Fruit fly (Drosophila melanogaster) whole organism, embryonic: ENCODE data around the gene CG10353.

Experiments used
- Atf6 ChIP-seq: fragments of 200-800 bp; sonication (Bioruptor generic); IDR thresholded peaks from 2 replicates; pipeline ENCODE4 v1.3.6; 2022; ENCODE audit warnings: missing biosample characterization, missing genetic modification characterization
- CG1024 ChIP-seq: fragments of 200-800 bp; sonication (Bioruptor generic); IDR thresholded peaks from 2 replicates; pipeline ENCODE4 v1.3.6; 2022; ENCODE audit warnings: missing biosample characterization, missing genetic modification characterization
- CG10274 ChIP-seq: fragments of 200-800 bp; sonication (Bioruptor generic); optimal IDR thresholded peaks from 3 replicates; lab custom pipeline; 2017; ENCODE audit warnings: missing biosample characterization, mild to moderate bottlenecking, missing genetic modification characterization
- CG11085 ChIP-seq: fragments of 200-800 bp; sonication (Bioruptor generic); IDR thresholded peaks from 2 replicates; pipeline ENCODE4 v1.3.6; 2022; ENCODE audit warnings: missing biosample characterization, missing genetic modification characterization
- CG12391 ChIP-seq: fragments of 200-800 bp; sonication (Bioruptor generic); optimal IDR thresholded peaks from 3 replicates; lab custom pipeline; 2018; ENCODE audit warnings: missing biosample characterization, mild to moderate bottlenecking, missing genetic modification characterization, moderate library complexity
- CG12942 ChIP-seq: fragments of 200-800 bp; sonication (Bioruptor generic); optimal IDR thresholded peaks from 3 replicates; lab custom pipeline; 2016; ENCODE audit warnings: missing biosample characterization, missing genetic modification characterization
- CG13775 ChIP-seq: fragments of 200-800 bp; sonication (Bioruptor generic); optimal IDR thresholded peaks from 3 replicates; lab custom pipeline; 2017; ENCODE audit warnings: missing biosample characterization, mild to moderate bottlenecking, missing genetic modification characterization
- CG15011 ChIP-seq: fragments of 200-800 bp; sonication (Bioruptor generic); optimal IDR thresholded peaks from 3 replicates; lab custom pipeline; 2018; ENCODE audit warnings: missing biosample characterization, mild to moderate bottlenecking, missing genetic modification characterization
- CG17568 ChIP-seq: fragments of 200-800 bp; sonication (Bioruptor generic); optimal IDR thresholded peaks from 2 replicates; lab custom pipeline; 2018; ENCODE audit warnings: missing biosample characterization, mild to moderate bottlenecking, missing genetic modification characterization, moderate library complexity
- CG17829 ChIP-seq: fragments of 200-800 bp; optimal IDR thresholded peaks from 2 replicates; lab custom pipeline; 2019; ENCODE audit warnings: missing biosample characterization, mild to moderate bottlenecking, missing genetic modification characterization, moderate library complexity
- CG1832 ChIP-seq: fragments of 200-800 bp; sonication (Bioruptor generic); optimal IDR thresholded peaks from 2 replicates; lab custom pipeline; 2017; ENCODE audit warnings: missing biosample characterization, mild to moderate bottlenecking, missing genetic modification characterization, inconsistent platforms
- CG3065 ChIP-seq: fragments of 200-800 bp; sonication (Bioruptor generic); optimal IDR thresholded peaks from 2 replicates; lab custom pipeline; 2016; ENCODE audit warnings: missing biosample characterization, missing genetic modification characterization
- CG31441 ChIP-seq: fragments of 200-800 bp; sonication (Bioruptor generic); IDR thresholded peaks from 2 replicates; pipeline ENCODE4 v1.3.6; 2022; ENCODE audit warnings: missing biosample characterization, missing genetic modification characterization
- CG3163 ChIP-seq: fragments of 200-800 bp; sonication (Bioruptor generic); optimal IDR thresholded peaks from 3 replicates; lab custom pipeline; 2016; ENCODE audit warnings: missing biosample characterization, missing genetic modification characterization
- CG32532 ChIP-seq: fragments of 200-800 bp; sonication (Bioruptor generic); IDR thresholded peaks from 2 replicates; pipeline ENCODE4 v1.3.6; 2022; ENCODE audit warnings: missing biosample characterization, missing genetic modification characterization
- CG32767 ChIP-seq: fragments of 200-800 bp; sonication (Bioruptor generic); IDR thresholded peaks from 2 replicates; pipeline ENCODE4 v1.3.6; 2022; ENCODE audit warnings: missing biosample characterization, missing genetic modification characterization
- CG3407 ChIP-seq: fragments of 200-800 bp; sonication (Bioruptor generic); optimal IDR thresholded peaks from 2 replicates; lab custom pipeline; 2018; ENCODE audit warnings: missing biosample characterization, mild to moderate bottlenecking, missing genetic modification characterization
- CG34422 ChIP-seq: fragments of 200-800 bp; sonication (Bioruptor generic); IDR thresholded peaks from 3 replicates; pipeline ENCODE4 v1.3.6; 2022; ENCODE audit warnings: missing biosample characterization, missing genetic modification characterization
- CG3847 ChIP-seq: fragments of 200-800 bp; sonication (Bioruptor generic); IDR thresholded peaks from 2 replicates; pipeline ENCODE4 v1.3.6; 2022; ENCODE audit warnings: missing biosample characterization, missing genetic modification characterization
- CG4282 ChIP-seq: fragments of 200-800 bp; sonication (Bioruptor generic); optimal IDR thresholded peaks from 2 replicates; lab custom pipeline; 2016; ENCODE audit warnings: missing biosample characterization, missing genetic modification characterization
- CG43689 ChIP-seq: fragments of 200-800 bp; sonication (Bioruptor generic); IDR thresholded peaks from 2 replicates; pipeline ENCODE4 v1.3.6; 2022; ENCODE audit warnings: missing biosample characterization, missing genetic modification characterization
- CG5180 ChIP-seq: fragments of 200-800 bp; sonication (Bioruptor generic); optimal IDR thresholded peaks from 3 replicates; lab custom pipeline; 2017; ENCODE audit warnings: missing biosample characterization, missing genetic modification characterization, mild to moderate bottlenecking, moderate library complexity, missing genetic modification reagents
- CG7839 ChIP-seq: fragments of 200-800 bp; sonication (Bioruptor generic); optimal IDR thresholded peaks from 3 replicates; lab custom pipeline; 2018; ENCODE audit warnings: missing biosample characterization, mild to moderate bottlenecking, missing genetic modification characterization, moderate library complexity
- CG8281 ChIP-seq: fragments of 200-800 bp; sonication (Bioruptor generic); optimal IDR thresholded peaks from 2 replicates; lab custom pipeline; 2018; ENCODE audit warnings: missing biosample characterization, mild to moderate bottlenecking, missing genetic modification characterization, moderate library complexity
- CG8388 ChIP-seq: fragments of 200-800 bp; sonication (Bioruptor generic); optimal IDR thresholded peaks from 2 replicates; lab custom pipeline; 2019; ENCODE audit warnings: missing biosample characterization, mild to moderate bottlenecking, missing genetic modification characterization, moderate library complexity
- CG9215 ChIP-seq: fragments of 200-800 bp; sonication (Bioruptor generic); IDR thresholded peaks from 2 replicates; pipeline ENCODE4 v1.3.6; 2022; ENCODE audit warnings: missing biosample characterization, missing genetic modification characterization
- CG9437 ChIP-seq: fragments of 200-800 bp; sonication (Bioruptor generic); optimal IDR thresholded peaks from 2 replicates; lab custom pipeline; 2018; ENCODE audit warnings: missing biosample characterization, mild to moderate bottlenecking, missing genetic modification characterization
- Dip3 ChIP-seq: fragments of 200-800 bp; sonication (Bioruptor generic); optimal IDR thresholded peaks from 3 replicates; lab custom pipeline; 2016; ENCODE audit warnings: missing biosample characterization, missing genetic modification characterization
- Dll ChIP-seq: fragments of 200-800 bp; sonication (Bioruptor generic); IDR thresholded peaks from 4 replicates; pipeline ENCODE4 v1.3.6; 2022; ENCODE audit warnings: missing biosample characterization, missing genetic modification characterization; ENCODE audit not compliant: partially characterized antibody
- Lpt ChIP-seq: fragments of >200 bp; optimal IDR thresholded peaks from 2 replicates; lab custom pipeline; 2018; ENCODE audit warnings: missing biosample characterization, missing genetic modification characterization
- Meics ChIP-seq: fragments of 200-800 bp; sonication (Bioruptor generic); optimal IDR thresholded peaks from 2 replicates; lab custom pipeline; 2017; ENCODE audit warnings: missing biosample characterization, mild to moderate bottlenecking, missing genetic modification characterization
- Nf-YB ChIP-seq: fragments of 200-800 bp; sonication (Bioruptor generic); optimal IDR thresholded peaks from 3 replicates; lab custom pipeline; 2019; ENCODE audit warnings: missing biosample characterization, mild to moderate bottlenecking, missing genetic modification characterization, moderate library complexity
- Rfx ChIP-seq: fragments of 200-800 bp; sonication (Bioruptor generic); IDR thresholded peaks from 2 replicates; pipeline ENCODE4 v1.3.6; 2022; ENCODE audit warnings: missing biosample characterization, missing genetic modification characterization
- Side ChIP-seq: fragments of 200-800 bp; sonication (Bioruptor generic); optimal IDR thresholded peaks from 2 replicates; lab custom pipeline; 2016; ENCODE audit warnings: missing biosample characterization, missing genetic modification characterization
- ab ChIP-seq: fragments of 200-800 bp; sonication (Bioruptor generic); optimal IDR thresholded peaks from 2 replicates; lab custom pipeline; 2016; ENCODE audit warnings: missing biosample characterization, missing genetic modification characterization
- al ChIP-seq: fragments of 200-800 bp; sonication (Bioruptor generic); IDR thresholded peaks from 2 replicates; pipeline ENCODE4 v1.3.6; 2022; ENCODE audit warnings: missing biosample characterization, missing genetic modification characterization
- ash1 ChIP-seq: fragments of 200-800 bp; sonication (Bioruptor generic); optimal IDR thresholded peaks from 2 replicates; lab custom pipeline; 2018; ENCODE audit warnings: missing biosample characterization, mild to moderate bottlenecking, missing genetic modification characterization
- cato ChIP-seq: fragments of 200-800 bp; sonication (Bioruptor generic); optimal IDR thresholded peaks from 2 replicates; lab custom pipeline; 2016; ENCODE audit warnings: missing biosample characterization, missing genetic modification characterization, borderline replicate concordance
- disco-r ChIP-seq: fragments of 200-800 bp; sonication (Bioruptor generic); optimal IDR thresholded peaks from 2 replicates; lab custom pipeline; 2016; ENCODE audit warnings: missing biosample characterization, missing genetic modification characterization
- fd102C ChIP-seq: fragments of 200-800 bp; sonication (Bioruptor generic); optimal IDR thresholded peaks from 2 replicates; lab custom pipeline; 2018; ENCODE audit warnings: missing biosample characterization, mild to moderate bottlenecking, missing genetic modification characterization, moderate library complexity
- grau ChIP-seq: fragments of 200-800 bp; optimal IDR thresholded peaks from 3 replicates; lab custom pipeline; 2019; ENCODE audit warnings: missing biosample characterization, mild to moderate bottlenecking, missing genetic modification characterization, moderate library complexity
- ham ChIP-seq: fragments of 200-800 bp; sonication (Bioruptor generic); IDR thresholded peaks from 2 replicates; pipeline ENCODE4 v1.3.6; 2022; ENCODE audit warnings: missing biosample characterization, missing genetic modification characterization
- hkb ChIP-seq, 2 experiments: fragments of 200-800 bp in 1 of 2; fragments of >200 bp in 1 of 2; sonication (Bioruptor generic) in 1 of 2; IDR thresholded peaks in 1 of 2; optimal IDR thresholded peaks in 1 of 2; 2 replicates each; pipeline versions ENCODE4 v1.3.6 to Lab custom; 2017 to 2022; ENCODE audit warnings: missing biosample characterization in 1 of 2, missing genetic modification characterization in 1 of 2
- ind ChIP-seq: fragments of 200-800 bp; sonication (Bioruptor generic); optimal IDR thresholded peaks from 3 replicates; lab custom pipeline; 2016; ENCODE audit warnings: missing biosample characterization, missing genetic modification characterization
- luna ChIP-seq: fragments of 200-800 bp; sonication (Bioruptor generic); optimal IDR thresholded peaks from 2 replicates; lab custom pipeline; 2016; ENCODE audit warnings: missing biosample characterization, missing genetic modification characterization
- org-1 ChIP-seq: fragments of 200-800 bp; sonication (Bioruptor generic); optimal IDR thresholded peaks from 2 replicates; lab custom pipeline; 2017; ENCODE audit warnings: missing biosample characterization, missing genetic modification characterization
- p53 ChIP-seq: fragments of 200-800 bp; sonication (Bioruptor generic); optimal IDR thresholded peaks from 2 replicates; lab custom pipeline; 2016; ENCODE audit warnings: missing biosample characterization, missing genetic modification characterization
- prd ChIP-seq, 3 experiments: fragments of >200 bp in 2 of 3; fragments of 200-800 bp in 1 of 3; sonication (Bioruptor generic) in 1 of 3; optimal IDR thresholded peaks in 2 of 3; IDR thresholded peaks in 1 of 3; 2 replicates in 2 of 3; 3 replicates in 1 of 3; pipeline versions ENCODE4 v1.3.6 to Lab custom; 2017 to 2022; ENCODE audit warnings: missing biosample characterization in 1 of 3, missing genetic modification characterization in 1 of 3
- sob ChIP-seq: fragments of 200-800 bp; sonication (Bioruptor generic); IDR thresholded peaks from 2 replicates; pipeline ENCODE4 v1.3.6; 2022; ENCODE audit warnings: missing biosample characterization, missing genetic modification characterization
- usp ChIP-seq: fragments of >200 bp; optimal IDR thresholded peaks from 2 replicates; lab custom pipeline; 2017; ENCODE audit warnings: missing biosample characterization, missing genetic modification characterization

CG10353 gene

dm6 chrX:11915154-11915593 is 28.2 kb upstream of the CG10353 start (continued):
- peak; percentile 15; the same call in 1 of the 2 replicates for TF ChIP-seq CG1024 (GFP tag; lab: Robert Waterston, UW)
- TF ChIP-seq Meics (GFP tag; lab: Kevin White, UChicago): peak; percentile 90
- peak; percentile 82 for TF ChIP-seq al
- TF ChIP-seq CG3065 (GFP tag; lab: Kevin White, UChicago): peak; percentile 35
- peak; percentile 81 for TF ChIP-seq sob (GFP tag; lab: Robert Waterston, UW)
- TF ChIP-seq ab (GFP tag; lab: Kevin White, UChicago): no peak
- peak; percentile 83 for TF ChIP-seq Atf6 (GFP tag; lab: Robert Waterston, UW)
- no peak for TF ChIP-seq Dll (GFP tag; lab: Robert Waterston, UW)
- TF ChIP-seq CG43689 (GFP tag; lab: Robert Waterston, UW): 0 out of 2 replicates have a peak, but pooled peaks have one; percentile 4
- TF ChIP-seq ind (GFP tag; lab: Kevin White, UChicago): peak; percentile 77
- peak; percentile 86 for TF ChIP-seq org-1
- peak; percentile 88 for TF ChIP-seq Rfx (GFP tag; lab: Robert Waterston, UW)
- TF ChIP-seq Nf-YB (GFP tag; lab: Kevin White, UChicago): peak; percentile 78
- peak; percentile 89 for TF ChIP-seq CG32532 (GFP tag; lab: Robert Waterston, UW)
- TF ChIP-seq CG1832 (GFP tag; lab: Kevin White, UChicago): peak; percentile 79
- peak; percentile 92 for TF ChIP-seq CG12391 (tag; lab: Kevin White, UChicago)
- TF ChIP-seq Lpt (GFP tag; lab: Kevin White, UChicago): no peak
- no peak for TF ChIP-seq usp (GFP tag; lab: Kevin White, UChicago)
- TF ChIP-seq luna: no peak
- peak; percentile 77 for TF ChIP-seq CG3847 (GFP tag; lab: Robert Waterston, UW)
- peak; percentile 89 for TF ChIP-seq CG34422
- TF ChIP-seq CG9215 (GFP tag; lab: Robert Waterston, UW): peak; percentile 84
- peak; percentile 83 for TF ChIP-seq CG5180 (GFP tag; lab: Kevin White, UChicago)
- peak; percentile 95 for TF ChIP-seq CG7839
- no peak for TF ChIP-seq CG4282 (GFP tag; lab: Kevin White, UChicago)
- TF ChIP-seq hkb (optimal IDR thresholded peaks at IDR 0.05; lab: Kevin White, UChicago): no peak
- peak; percentile 88 for TF ChIP-seq hkb (GFP tag; IDR thresholded peaks at IDR 0.05; lab: Robert Waterston, UW)
- peak; percentile 82 for TF ChIP-seq CG3407
- TF ChIP-seq CG17568 (GFP tag; lab: Kevin White, UChicago): peak; percentile 75
- TF ChIP-seq CG8281 (tag; lab: Kevin White, UChicago): peak; percentile 80
- TF ChIP-seq fd102C (GFP tag; lab: Kevin White, UChicago): peak; percentile 54
- peak; percentile 77 for TF ChIP-seq CG15011
- no peak for TF ChIP-seq disco-r (GFP tag; lab: Kevin White, UChicago)
- no peak for TF ChIP-seq ash1 (GFP tag; lab: Kevin White, UChicago)
- TF ChIP-seq CG3163 (GFP tag; lab: Kevin White, UChicago): no peak
- TF ChIP-seq cato (GFP tag; lab: Kevin White, UChicago): peak; percentile 29
- no peak for TF ChIP-seq prd (optimal IDR thresholded peaks at IDR 0.05; lab: Kevin White, UChicago)
- peak; percentile 91 for TF ChIP-seq prd (GFP tag; IDR thresholded peaks at IDR 0.05; lab: Robert Waterston, UW)
- peak; percentile 89 for TF ChIP-seq CG8388 (GFP tag; lab: Kevin White, UChicago)
- TF ChIP-seq CG10274 (GFP tag; lab: Kevin White, UChicago): peak; percentile 64
- TF ChIP-seq CG11085 (GFP tag; lab: Robert Waterston, UW): peak; percentile 75
- TF ChIP-seq grau (tag; lab: Kevin White, UChicago): peak; percentile 94
- peak; percentile 95 for TF ChIP-seq CG17829 (tag; lab: Kevin White, UChicago)
- peak; percentile 93 for TF ChIP-seq CG32767 (GFP tag; lab: Robert Waterston, UW)
- peak; percentile 64 for TF ChIP-seq CG12942 (GFP tag; lab: Kevin White, UChicago)
- peak; percentile 95 for TF ChIP-seq CG31441 (GFP tag; lab: Robert Waterston, UW)
- TF ChIP-seq Side: no peak
- TF ChIP-seq ham (GFP tag; lab: Robert Waterston, UW): no peak
- peak; percentile 85 for TF ChIP-seq CG9437 (GFP tag; lab: Kevin White, UChicago)
- TF ChIP-seq CG13775: peak; percentile 90
- no peak for TF ChIP-seq p53 (GFP tag; lab: Kevin White, UChicago)
- peak; percentile 35 for TF ChIP-seq Dip3 (GFP tag; lab: Kevin White, UChicago)
